Worm (Caenorhabditis elegans) whole organism, L4 larva: Measurements from ENCODE around the gene rab-39.
A peak's percentile ranks its signal among the peaks of the same experiment; 100 is the strongest.

ENCODE experiments used
- F10B5.3 ChIP-seq: sonication (generic microtip); optimal IDR thresholded peaks from 2 replicates; lab custom pipeline; 2016; ENCODE audit warnings: mild to moderate bottlenecking, missing genetic modification characterization, missing compliant biosample characterization
- F49E8.2 ChIP-seq: sonication (generic microtip); optimal IDR thresholded peaks from 2 replicates; lab custom pipeline; 2016; ENCODE audit warnings: missing compliant biosample characterization, mild to moderate bottlenecking, missing genetic modification characterization, borderline replicate concordance
- Y105C5A.15 ChIP-seq: fragments of 200-800 bp; sonication (Bioruptor generic); IDR thresholded peaks from 2 replicates; pipeline ENCODE4 v1.3.6; 2022; ENCODE audit warnings: missing genetic modification characterization, missing compliant biosample characterization
- ZK546.5 ChIP-seq, 2 experiments: sonication (generic microtip); optimal IDR thresholded peaks; 2 replicates each; lab custom pipeline; 2017; ENCODE audit warnings: missing biosample characterization in 2 of 2, missing genetic modification characterization in 2 of 2
- aha-1 ChIP-seq: fragments of 150-350 bp; peaks from one replicate; lab custom pipeline; 2014; ENCODE audit warnings: missing biosample characterization, missing genetic modification characterization
- aly-2 ChIP-seq: sonication (generic microtip); optimal IDR thresholded peaks from 2 replicates; lab custom pipeline; 2018; ENCODE audit warnings: missing biosample characterization, missing genetic modification characterization
- ama-1 ChIP-seq: fragments of 150-350 bp; optimal IDR thresholded peaks from 2 replicates; lab custom pipeline; 2014; ENCODE audit warnings: inconsistent platforms, mixed read lengths
- ceh-20 ChIP-seq: fragments of 200-800 bp; sonication (Bioruptor generic); IDR thresholded peaks from 2 replicates; pipeline ENCODE4 v1.3.6; 2022; ENCODE audit warnings: missing genetic modification reagents, missing genetic modification characterization, missing compliant biosample characterization
- ceh-32 ChIP-seq: sonication (generic microtip); optimal IDR thresholded peaks from 2 replicates; lab custom pipeline; 2016; ENCODE audit warnings: mild to moderate bottlenecking, missing genetic modification characterization, missing compliant biosample characterization; ENCODE audit not compliant: poor library complexity
- ces-1 ChIP-seq: fragments of 150-350 bp; sonication (generic microtip); optimal IDR thresholded peaks from 4 replicates; lab custom pipeline; 2014; ENCODE audit warnings: missing biosample characterization, missing genetic modification reagents, missing genetic modification characterization
- cey-2 ChIP-seq: sonication (generic microtip); optimal IDR thresholded peaks from 3 replicates; lab custom pipeline; 2017; ENCODE audit warnings: missing genetic modification characterization, mild to moderate bottlenecking, missing compliant biosample characterization, antibody characterized with exemption, borderline replicate concordance; ENCODE audit not compliant: insufficient read depth
- daf-16 ChIP-seq, 3 experiments: sonication (generic microtip); optimal IDR thresholded peaks; 2 replicates each; lab custom pipeline; 2016 to 2017; ENCODE audit warnings: missing genetic modification characterization in 3 of 3, missing genetic modification reagents in 3 of 3, mild to moderate bottlenecking in 2 of 3, missing compliant biosample characterization in 2 of 3, missing biosample characterization in 1 of 3, moderate library complexity in 1 of 3
- daf-19 ChIP-seq: fragments of 200-800 bp; sonication (Bioruptor generic); conservative IDR thresholded peaks from 2 replicates; pipeline ENCODE4 v1.3.6; 2022; ENCODE audit warnings: missing genetic modification characterization, missing compliant biosample characterization
- dmd-9 ChIP-seq: fragments of 200-800 bp; sonication (Bioruptor generic); IDR thresholded peaks from 2 replicates; pipeline ENCODE4 v1.3.6; 2022; ENCODE audit warnings: missing genetic modification reagents, missing genetic modification characterization, missing compliant biosample characterization
- egl-43 ChIP-seq: fragments of 200-800 bp; sonication (Bioruptor generic); IDR thresholded peaks from 2 replicates; pipeline ENCODE4 v1.3.6; 2022; ENCODE audit warnings: missing genetic modification reagents, missing genetic modification characterization, missing compliant biosample characterization
- hlh-11 ChIP-seq: fragments of 200-800 bp; sonication (Bioruptor generic); optimal IDR thresholded peaks from 2 replicates; lab custom pipeline; 2018; ENCODE audit warnings: mild to moderate bottlenecking, missing genetic modification characterization, missing compliant biosample characterization
- lim-7 ChIP-seq: fragments of 200-800 bp; sonication (Bioruptor generic); IDR thresholded peaks from 2 replicates; pipeline ENCODE4 v1.3.6; 2022; ENCODE audit warnings: missing genetic modification characterization, missing compliant biosample characterization
- lin-13 ChIP-seq: fragments of 150-350 bp; optimal IDR thresholded peaks from 2 replicates; lab custom pipeline; 2014; ENCODE audit warnings: missing biosample characterization, missing genetic modification reagents, missing genetic modification characterization
- lsy-2 ChIP-seq, 2 experiments: fragments of 150-350 bp in 1 of 2; sonication (generic microtip) in 1 of 2; optimal IDR thresholded peaks; 2 replicates each; lab custom pipeline; 2014 to 2017; ENCODE audit warnings: missing biosample characterization in 2 of 2, missing genetic modification characterization in 2 of 2
- madf-5 ChIP-seq, 2 experiments: fragments of 200-800 bp; sonication (Bioruptor generic); IDR thresholded peaks; 2 replicates each; pipeline ENCODE4 v1.3.6; 2022; ENCODE audit warnings: missing compliant biosample characterization in 2 of 2, missing genetic modification characterization in 2 of 2
- madf-9 ChIP-seq: fragments of 200-800 bp; sonication (Bioruptor generic); conservative IDR thresholded peaks from 2 replicates; pipeline ENCODE4 v1.3.6; 2022; ENCODE audit warnings: missing genetic modification reagents, missing genetic modification characterization, missing compliant biosample characterization
- mdl-1 ChIP-seq, 2 experiments: fragments of 150-350 bp in 1 of 2; sonication (generic microtip) in 1 of 2; optimal IDR thresholded peaks; 2 replicates each; lab custom pipeline; 2014 to 2017; ENCODE audit warnings: missing biosample characterization in 2 of 2, missing genetic modification characterization in 2 of 2
- mep-1 ChIP-seq: fragments of 150-350 bp; sonication (generic microtip); optimal IDR thresholded peaks from 3 replicates; lab custom pipeline; 2014; ENCODE audit warnings: missing biosample characterization, missing genetic modification characterization
- mxl-3 ChIP-seq: fragments of 200-800 bp; sonication (Bioruptor generic); optimal IDR thresholded peaks from 2 replicates; lab custom pipeline; 2018; ENCODE audit warnings: mild to moderate bottlenecking, missing genetic modification characterization, missing compliant biosample characterization
- nhr-10 ChIP-seq: fragments of 150-350 bp; optimal IDR thresholded peaks from 2 replicates; lab custom pipeline; 2014; ENCODE audit warnings: missing biosample characterization, missing genetic modification characterization
- nhr-11 ChIP-seq: fragments of 150-350 bp; optimal IDR thresholded peaks from 2 replicates; lab custom pipeline; 2014; ENCODE audit warnings: missing biosample characterization, missing genetic modification characterization
- nhr-237 ChIP-seq: sonication (generic microtip); optimal IDR thresholded peaks from 2 replicates; lab custom pipeline; 2017; ENCODE audit warnings: missing biosample characterization, missing genetic modification characterization
- nhr-25 ChIP-seq: sonication (generic microtip); optimal IDR thresholded peaks from 2 replicates; lab custom pipeline; 2017; ENCODE audit warnings: missing genetic modification characterization, mild to moderate bottlenecking, missing compliant biosample characterization, antibody characterized with exemption, moderate library complexity, borderline replicate concordance; ENCODE audit not compliant: insufficient read depth
- nhr-28 ChIP-seq: fragments of 150-350 bp; optimal IDR thresholded peaks from 2 replicates; lab custom pipeline; 2014; ENCODE audit warnings: missing biosample characterization, missing genetic modification characterization
- nhr-41 ChIP-seq: fragments of 200-800 bp; sonication (Bioruptor generic); IDR thresholded peaks from 2 replicates; pipeline ENCODE4 v1.3.6; 2022; ENCODE audit warnings: missing genetic modification reagents, missing genetic modification characterization, missing compliant biosample characterization
- nhr-42 ChIP-seq: fragments of 200-800 bp; sonication (Bioruptor generic); IDR thresholded peaks from 2 replicates; pipeline ENCODE4 v1.3.6; 2022; ENCODE audit warnings: missing genetic modification characterization, missing compliant biosample characterization
- nhr-48 ChIP-seq: sonication (generic microtip); optimal IDR thresholded peaks from 2 replicates; lab custom pipeline; 2016; ENCODE audit warnings: mild to moderate bottlenecking, missing genetic modification characterization, missing compliant biosample characterization
- nhr-6 ChIP-seq: fragments of 150-350 bp; optimal IDR thresholded peaks from 2 replicates; lab custom pipeline; 2014; ENCODE audit warnings: missing biosample characterization, missing genetic modification characterization
- pqm-1 ChIP-seq: sonication (generic microtip); optimal IDR thresholded peaks from 2 replicates; lab custom pipeline; 2017; ENCODE audit warnings: missing biosample characterization, missing genetic modification characterization
- saeg-2 ChIP-seq: fragments of 200-800 bp; sonication (Bioruptor generic); IDR thresholded peaks from 2 replicates; pipeline ENCODE4 v1.3.6; 2022; ENCODE audit warnings: missing genetic modification reagents, missing genetic modification characterization, missing compliant biosample characterization
- sdz-12 ChIP-seq: fragments of 200-800 bp; sonication (Bioruptor generic); optimal IDR thresholded peaks from 2 replicates; lab custom pipeline; 2018; ENCODE audit warnings: mild to moderate bottlenecking, missing genetic modification characterization, missing compliant biosample characterization
- set-16 ChIP-seq: fragments of 200-800 bp; sonication (Bioruptor generic); IDR thresholded peaks from 2 replicates; pipeline ENCODE4 v1.3.6; 2022; ENCODE audit warnings: missing genetic modification reagents, missing genetic modification characterization, missing compliant biosample characterization
- snpc-4 ChIP-seq: fragments of 150-350 bp; optimal IDR thresholded peaks from 2 replicates; lab custom pipeline; 2014; ENCODE audit warnings: missing biosample characterization, missing genetic modification characterization
- spr-1 ChIP-seq: sonication (generic microtip); optimal IDR thresholded peaks from 2 replicates; lab custom pipeline; 2016; ENCODE audit warnings: mild to moderate bottlenecking, missing genetic modification characterization, missing compliant biosample characterization
- tag-97 ChIP-seq: fragments of 200-800 bp; sonication (Bioruptor generic); IDR thresholded peaks from 2 replicates; pipeline ENCODE4 v1.3.6; 2022; ENCODE audit warnings: missing genetic modification characterization, missing compliant biosample characterization
- unc-130 ChIP-seq: sonication (generic microtip); optimal IDR thresholded peaks from 2 replicates; lab custom pipeline; 2016; ENCODE audit warnings: missing genetic modification reagents, missing genetic modification characterization, missing compliant biosample characterization
- unc-39 ChIP-seq: sonication (generic microtip); optimal IDR thresholded peaks from 2 replicates; lab custom pipeline; 2017; ENCODE audit warnings: missing biosample characterization, missing genetic modification characterization
- unc-62 ChIP-seq, 3 experiments: fragments of 150-350 bp in 1 of 3; sonication (generic microtip); optimal IDR thresholded peaks in 2 of 3; peaks in 1 of 3; 1 replicate in 1 of 3; 2 replicates in 2 of 3; lab custom pipeline; 2014 to 2017; ENCODE audit warnings: missing biosample characterization in 3 of 3, missing genetic modification characterization in 3 of 3, missing genetic modification reagents in 3 of 3, missing genotype in 1 of 3
- zag-1 ChIP-seq: fragments of 150-350 bp; optimal IDR thresholded peaks from 2 replicates; lab custom pipeline; 2014; ENCODE audit warnings: missing biosample characterization, missing genetic modification characterization
- zfp-3 ChIP-seq: fragments of 200-800 bp; sonication (Bioruptor generic); conservative IDR thresholded peaks from 2 replicates; pipeline ENCODE4 v1.3.6; 2022; ENCODE audit warnings: missing genetic modification reagents, missing genetic modification characterization, missing compliant biosample characterization
- ztf-7 ChIP-seq: fragments of 150-350 bp; optimal IDR thresholded peaks from 2 replicates; lab custom pipeline; 2014; ENCODE audit warnings: missing biosample characterization, missing genetic modification characterization

rab-39 gene

DNA sequence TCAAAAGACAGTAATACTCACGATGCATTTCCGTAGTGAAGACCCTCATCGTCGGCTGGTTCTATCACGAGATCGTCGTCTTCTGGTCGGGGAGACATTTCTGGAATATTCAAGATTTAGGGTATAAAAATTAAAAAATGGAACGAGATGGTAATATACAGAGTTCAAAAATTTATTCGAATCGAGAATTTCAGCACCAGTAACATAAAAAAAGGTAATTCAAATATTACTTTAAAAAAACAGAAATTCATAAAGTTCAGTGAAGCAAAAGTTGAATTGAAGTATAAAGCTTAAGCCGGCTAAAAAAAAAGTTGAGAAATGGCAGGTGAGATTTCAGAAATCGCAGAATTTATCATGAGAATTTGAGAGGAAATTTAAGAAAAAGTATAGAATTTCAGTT is 12.5 kb downstream of the rab-39 start, which contains the start of gene cam-1:
Gene cam-1 (minus strand): TSS at position 101 of the 400 bp plus-strand sequence.
- no peak for TF ChIP-seq dmd-9 (GFP tag; lab: Robert Waterston, UW)
- TF ChIP-seq aha-1 (tag; lab: Kevin White, UChicago) = peak; percentile 71
- TF ChIP-seq nhr-237 (tag; lab: Kevin White, UChicago) = no peak
- no peak for TF ChIP-seq unc-130 (GFP tag; lab: Kevin White, UChicago)
- TF ChIP-seq sdz-12 = no peak
- TF ChIP-seq nhr-25 (tag; lab: Kevin White, UChicago) = no peak

DNA sequence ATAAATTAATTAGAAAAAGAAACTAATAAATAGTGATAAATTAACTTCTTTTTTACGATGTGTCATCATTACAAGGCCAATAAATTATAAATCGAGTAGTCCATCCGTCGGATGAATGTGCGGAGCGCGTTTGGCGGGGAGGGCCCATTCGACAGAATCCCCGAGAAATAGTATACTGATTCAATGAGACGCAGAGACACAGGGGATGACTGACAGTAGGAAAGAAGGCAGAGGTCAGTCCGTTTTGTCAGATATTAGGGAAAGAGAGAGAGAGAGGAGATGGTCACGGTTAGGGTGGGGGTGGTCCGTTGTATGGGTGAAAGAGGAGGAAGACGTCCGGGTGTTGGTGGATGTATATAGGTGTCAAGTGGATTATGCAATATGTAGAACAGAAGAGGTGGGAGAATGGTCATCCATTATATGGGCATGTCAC is 14.1 kb downstream of the rab-39 start:
- peak in 1 of 2 experiments; percentile 79 for TF ChIP-seq unc-62 (GFP tag; optimal IDR thresholded peaks at IDR 0.05 in 1 of 2; lab: Kevin White, UChicago)
- no peak for TF ChIP-seq unc-62 (tag; optimal IDR thresholded peaks at IDR 0.05; lab: Kevin White, UChicago)
- no peak for TF ChIP-seq unc-39 (tag; lab: Kevin White, UChicago)

DNA sequence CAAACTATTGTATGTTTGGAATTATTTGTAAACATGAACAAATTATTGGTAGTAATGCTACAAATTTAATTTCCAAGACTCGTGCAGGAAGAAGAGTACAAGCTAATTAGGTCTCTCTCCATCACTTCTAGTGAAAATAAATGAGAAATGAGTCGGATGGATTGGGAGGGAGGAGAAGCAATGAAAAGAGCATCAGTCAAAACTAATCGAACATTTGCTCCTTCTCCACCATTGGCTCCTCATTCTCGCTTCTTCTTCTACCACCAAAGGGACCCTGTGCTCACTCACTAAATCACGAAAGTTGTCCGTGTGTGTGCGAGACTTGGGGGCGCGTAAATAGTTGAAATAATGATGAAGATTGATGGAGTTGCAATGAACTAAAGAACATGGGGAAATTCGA is 15.9 kb downstream of the rab-39 start:
- TF ChIP-seq lim-7 (GFP tag; lab: Robert Waterston, UW) (no peak), nhr-42 (no peak), lin-13 (GFP tag; lab: Kevin White, UChicago) (no peak), egl-43 (no peak), ZK546.5 (tag; optimal IDR thresholded peaks at IDR 0.05; lab: Kevin White, UChicago) (no peak), unc-39 (tag; lab: Kevin White, UChicago) (no peak), nhr-11 (tag; lab: Kevin White, UChicago) (peak; percentile 54), spr-1 (no peak), hlh-11 (peak; percentile 14), set-16 (no peak), ceh-32 (tag; lab: Kevin White, UChicago) (no peak), saeg-2 (no peak), madf-9 (GFP tag; lab: Robert Waterston, UW) (no peak), mxl-3 (GFP tag; lab: Kevin White, UChicago) (no peak), nhr-6 (no peak), lsy-2 (tag; optimal IDR thresholded peaks at IDR 0.05; lab: Kevin White, UChicago) (peak in 1 of 2 experiments; percentile 19), nhr-10 (tag; lab: Kevin White, UChicago) (no peak), aly-2 (no peak), nhr-28 (no peak), zfp-3 (GFP tag; lab: Robert Waterston, UW) (no peak), nhr-48 (tag; lab: Kevin White, UChicago) (no peak), zag-1 (tag; lab: Kevin White, UChicago) (no peak), aha-1 (tag; lab: Kevin White, UChicago) (peak; percentile 67), pqm-1 (tag; lab: Kevin White, UChicago) (no peak), mep-1 (tag; lab: Kevin White, UChicago) (no peak), snpc-4 (tag; lab: Kevin White, UChicago) (no peak), madf-5 (GFP tag; IDR thresholded peaks at IDR 0.05; lab: Robert Waterston, UW) (no peak), ces-1 (no peak), ceh-20 (GFP tag; lab: Robert Waterston, UW) (peak; percentile 61; the same call in 1 of the 2 replicates), F10B5.3 (tag; lab: Kevin White, UChicago) (no peak), ama-1 (lab: Kevin White, UChicago) (no peak), tag-97 (no peak), ztf-7 (no peak), unc-62 (GFP tag; optimal IDR thresholded peaks at IDR 0.05 in 1 of 2; lab: Kevin White, UChicago) (peak in 1 of 2 experiments; percentile 93), unc-62 (tag; optimal IDR thresholded peaks at IDR 0.05; lab: Kevin White, UChicago) (no peak), daf-19 (GFP tag; lab: Robert Waterston, UW) (no peak), cey-2 (tag; lab: Kevin White, UChicago) (no peak), Y105C5A.15 (GFP tag; lab: Robert Waterston, UW) (no peak), F49E8.2 (tag; lab: Kevin White, UChicago) (no peak), nhr-25 (tag; lab: Kevin White, UChicago) (no peak), nhr-41 (GFP tag; lab: Robert Waterston, UW) (no peak), daf-16 (GFP tag; optimal IDR thresholded peaks at IDR 0.05; lab: Kevin White, UChicago) (peak in 1 of 2 experiments; percentile 49), daf-16 (tag; optimal IDR thresholded peaks at IDR 0.05; lab: Kevin White, UChicago) (no peak), mdl-1 (tag; optimal IDR thresholded peaks at IDR 0.05; lab: Kevin White, UChicago) (no peak)
